Worm (Caenorhabditis elegans) whole organism, L1 larva: ENCODE measurements around the gene C49C3.11.

Experiments used
- C16A3.4 ChIP-seq: fragments of 150-350 bp; optimal IDR thresholded peaks from 2 replicates; lab custom pipeline; 2014; ENCODE audit warnings: missing biosample characterization, missing genetic modification characterization
- aly-2 ChIP-seq: fragments of 150-350 bp; optimal IDR thresholded peaks from 2 replicates; lab custom pipeline; 2014; ENCODE audit warnings: missing biosample characterization, missing genetic modification characterization
- ceh-82 ChIP-seq, 3 experiments: fragments of 150-350 bp in 1 of 3; sonication (generic microtip) in 2 of 3; optimal IDR thresholded peaks; 2 replicates each; lab custom pipeline; 2014 to 2017; ENCODE audit warnings: missing biosample characterization in 3 of 3, missing genetic modification characterization in 3 of 3
- elt-3 ChIP-seq, 6 experiments: fragments of 150-350 bp in 1 of 6; sonication (generic microtip); optimal IDR thresholded peaks; 2 replicates each; lab custom pipeline; 2017 to 2018; ENCODE audit warnings: missing biosample characterization in 6 of 6, missing genetic modification characterization in 6 of 6, inconsistent platforms in 1 of 6
- fos-1 ChIP-seq: fragments of 150-350 bp; optimal IDR thresholded peaks from 2 replicates; lab custom pipeline; 2014; ENCODE audit warnings: missing biosample characterization, missing genetic modification characterization
- lin-39 ChIP-seq: fragments of 150-350 bp; optimal IDR thresholded peaks from 2 replicates; lab custom pipeline; 2014; ENCODE audit warnings: missing biosample characterization, missing genetic modification reagents, missing genetic modification characterization
- lsy-2 ChIP-seq, 2 experiments: fragments of 150-350 bp; optimal IDR thresholded peaks; 2 replicates each; lab custom pipeline; 2014; ENCODE audit warnings: missing biosample characterization in 2 of 2, missing genetic modification characterization in 2 of 2
- nhr-237 ChIP-seq: fragments of 150-350 bp; optimal IDR thresholded peaks from 2 replicates; lab custom pipeline; 2014; ENCODE audit warnings: missing biosample characterization, missing genetic modification characterization
- nhr-47 ChIP-seq: sonication (generic microtip); optimal IDR thresholded peaks from 2 replicates; lab custom pipeline; 2016; ENCODE audit warnings: mild to moderate bottlenecking, missing genetic modification characterization, moderate library complexity, missing compliant biosample characterization
- nhr-71 ChIP-seq: sonication (generic microtip); optimal IDR thresholded peaks from 2 replicates; lab custom pipeline; 2016; ENCODE audit warnings: mild to moderate bottlenecking, missing genetic modification characterization, moderate library complexity, missing compliant biosample characterization
- nhr-77 ChIP-seq: fragments of 150-350 bp; optimal IDR thresholded peaks from 2 replicates; lab custom pipeline; 2014; ENCODE audit warnings: missing biosample characterization, missing genetic modification characterization
- sox-4 ChIP-seq: sonication (generic microtip); optimal IDR thresholded peaks from 2 replicates; lab custom pipeline; 2016; ENCODE audit warnings: missing genetic modification characterization, missing compliant biosample characterization
- tbx-2 ChIP-seq: sonication (generic microtip); optimal IDR thresholded peaks from 2 replicates; lab custom pipeline; 2016; ENCODE audit warnings: missing genetic modification characterization, missing compliant biosample characterization

- TF ChIP-seq nhr-71 (tag; lab: Kevin White, UChicago) (no peak), nhr-47 (no peak), tbx-2 (tag; lab: Kevin White, UChicago) (no peak), lin-39 (tag; lab: Kevin White, UChicago) (no peak), elt-3 (tag; optimal IDR thresholded peaks at IDR 0.05; lab: Kevin White, UChicago) (no peak), nhr-237 (tag; lab: Kevin White, UChicago) (no peak), ceh-82 (tag; optimal IDR thresholded peaks at IDR 0.05; lab: Kevin White, UChicago) (no peak), fos-1 (tag; lab: Kevin White, UChicago) (no peak), sox-4 (tag; lab: Kevin White, UChicago) (no peak), aly-2 (no peak), C16A3.4 (tag; lab: Kevin White, UChicago) (no peak), nhr-77 (tag; lab: Kevin White, UChicago) (no peak), lsy-2 (tag; optimal IDR thresholded peaks at IDR 0.05; lab: Kevin White, UChicago) (no peak)
Measured at ce11 chrIV:17341033-17341432, 2.5 kb upstream of the C49C3.11 start.
